ENCODE assay signal across 4 worm cellular contexts in the genomic region with DNA sequence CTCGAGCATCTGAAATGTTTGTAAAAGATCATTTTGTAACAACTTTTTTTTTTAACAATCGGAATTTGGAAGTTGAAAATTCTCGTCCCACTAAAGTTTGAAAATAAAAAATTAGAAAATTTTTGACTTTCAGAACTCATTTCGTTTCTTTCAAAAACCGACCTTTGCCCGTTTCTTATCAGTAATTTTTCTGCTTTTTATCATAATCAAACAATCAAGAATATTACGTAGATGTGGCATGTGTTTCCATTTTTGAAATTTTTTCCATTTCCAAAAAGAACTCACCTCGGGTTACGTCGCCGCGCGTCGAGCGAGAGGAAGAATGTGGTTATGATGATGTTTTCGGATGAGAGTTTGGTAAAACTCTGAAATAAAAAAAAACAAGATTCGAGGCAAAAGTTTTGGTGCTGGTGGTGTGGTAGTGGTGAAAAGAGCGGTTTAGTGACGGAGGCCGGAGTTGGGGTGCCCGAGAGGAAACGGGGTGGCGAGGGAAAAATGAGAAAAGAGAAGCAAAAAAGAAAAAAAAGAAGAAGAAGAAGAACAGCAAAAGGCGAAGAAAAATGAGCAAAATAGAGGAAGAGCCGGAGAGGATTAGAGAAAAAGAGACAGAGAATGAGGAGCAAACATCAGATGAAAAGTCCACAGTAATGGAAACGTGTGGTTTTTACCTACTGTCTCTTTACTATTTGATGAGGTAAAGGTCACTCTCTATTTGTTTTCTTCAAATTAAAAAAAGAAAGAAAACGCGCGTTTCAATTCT.
TF ChIP-seq lines count a peak whose summit lies in the region.

T12A7.2 (minus strand) TSS at position 412 of the 760 bp plus-strand sequence.

TF ChIP-seq in whole organism, L1 larva, 84 proteins besides CTCF, POLR2A, EP300 and RAD21 (continued from another document and continues in another):
- TF ChIP-seq lin-15B (tag; optimal IDR thresholded peaks at IDR 0.05; lab: Kevin White, UChicago) (no peak), fkh-10 (GFP tag; optimal IDR thresholded peaks at IDR 0.05; lab: Kevin White, UChicago) (no peak), nhr-47 (tag; optimal IDR thresholded peaks at IDR 0.05; lab: Kevin White, UChicago) (peak; percentile 38), mab-9 (GFP tag; IDR thresholded peaks at IDR 0.05; lab: Robert Waterston, UW) (no peak), tlp-1 (tag; optimal IDR thresholded peaks at IDR 0.05; lab: Kevin White, UChicago) (no peak), lir-3 (tag; optimal IDR thresholded peaks at IDR 0.05; lab: Kevin White, UChicago; ENCODE audit: poor library complexity) (no peak), fos-1 (tag; optimal IDR thresholded peaks at IDR 0.05; lab: Kevin White, UChicago) (no peak), ceh-8 (GFP tag; optimal IDR thresholded peaks at IDR 0.05; lab: Kevin White, UChicago) (no peak), snpc-4 (tag; optimal IDR thresholded peaks at IDR 0.05; lab: Kevin White, UChicago) (no peak), unc-30 (tag; optimal IDR thresholded peaks at IDR 0.05; lab: Kevin White, UChicago) (no peak), ceh-63 (GFP tag; optimal IDR thresholded peaks at IDR 0.05; lab: Kevin White, UChicago) (no peak), sup-37 (GFP tag; optimal IDR thresholded peaks at IDR 0.05; lab: Kevin White, UChicago) (no peak), Y116A8C.19 (tag; optimal IDR thresholded peaks at IDR 0.05; lab: Kevin White, UChicago; ENCODE audit: borderline replicate concordance) (no peak), nhr-12 (tag; optimal IDR thresholded peaks at IDR 0.05; lab: Kevin White, UChicago) (no peak), unc-130 (tag; optimal IDR thresholded peaks at IDR 0.05; lab: Kevin White, UChicago) (no peak), elt-2 (tag; optimal IDR thresholded peaks at IDR 0.05; lab: Kevin White, UChicago) (peak; percentile 77), xbp-1 (tag; optimal IDR thresholded peaks at IDR 0.05; lab: Kevin White, UChicago) (no peak), unc-62 (GFP tag; optimal IDR thresholded peaks at IDR 0.05; lab: Kevin White, UChicago) (no peak), ama-1 (optimal IDR thresholded peaks at IDR 0.05; lab: Kevin White, UChicago) (no peak), pqm-1 (tag; optimal IDR thresholded peaks at IDR 0.05; lab: Kevin White, UChicago) (no peak), nhr-11 (tag; optimal IDR thresholded peaks at IDR 0.05; lab: Kevin White, UChicago) (no peak), nhr-19 (GFP tag; conservative IDR thresholded peaks at IDR 0.05; lab: Robert Waterston, UW) (no peak), C34B4.2 (tag; optimal IDR thresholded peaks at IDR 0.05; lab: Kevin White, UChicago) (no peak), ceh-88 (GFP tag; IDR thresholded peaks at IDR 0.05; lab: Robert Waterston, UW) (no peak), lin-35 (GFP tag; optimal IDR thresholded peaks at IDR 0.05; lab: Kevin White, UChicago) (no peak), ceh-90 (tag; optimal IDR thresholded peaks at IDR 0.05; lab: Kevin White, UChicago) (no peak), rnt-1 (tag; optimal IDR thresholded peaks at IDR 0.05; lab: Kevin White, UChicago) (peak; percentile 2), alr-1 (tag; optimal IDR thresholded peaks at IDR 0.05; lab: Kevin White, UChicago; ENCODE audit: borderline replicate concordance) (no peak), hpl-2 (GFP tag; optimal IDR thresholded peaks at IDR 0.05; lab: Kevin White, UChicago) (no peak), dsc-1 (tag; optimal IDR thresholded peaks at IDR 0.05; lab: Kevin White, UChicago) (peak; percentile 21), pax-3 (tag; optimal IDR thresholded peaks at IDR 0.05; lab: Kevin White, UChicago) (no peak)

TF ChIP-seq in whole organism, L2 larva, 48 proteins besides CTCF, POLR2A, EP300 and RAD21 (continued from another document):
- TF ChIP-seq ceh-82 (tag; optimal IDR thresholded peaks at IDR 0.05; lab: Kevin White, UChicago) (no peak), unc-62 (GFP tag; optimal IDR thresholded peaks at IDR 0.05; lab: Kevin White, UChicago) (no peak), nhr-23 (tag; optimal IDR thresholded peaks at IDR 0.05; lab: Kevin White, UChicago) (no peak), elt-3 (tag; optimal IDR thresholded peaks at IDR 0.05; lab: Kevin White, UChicago) (no peak), sem-4 (tag; optimal IDR thresholded peaks at IDR 0.05; lab: Kevin White, UChicago) (no peak), C34F6.9 (tag; optimal IDR thresholded peaks at IDR 0.05; lab: Kevin White, UChicago) (no peak), unc-55 (GFP tag; optimal IDR thresholded peaks at IDR 0.05; lab: Kevin White, UChicago) (peak; percentile 54), snpc-4 (tag; optimal IDR thresholded peaks at IDR 0.05; lab: Kevin White, UChicago) (no peak), lsy-2 (tag; optimal IDR thresholded peaks at IDR 0.05; lab: Kevin White, UChicago) (no peak), Y55F3AM.14 (GFP tag; optimal IDR thresholded peaks at IDR 0.05; lab: Kevin White, UChicago) (no peak), lin-39 (tag; optimal IDR thresholded peaks at IDR 0.05; lab: Kevin White, UChicago) (no peak), nhr-6 (tag; optimal IDR thresholded peaks at IDR 0.05; lab: Kevin White, UChicago) (no peak)

TF ChIP-seq in whole organism, L4 larva, 104 proteins besides CTCF, POLR2A, EP300 and RAD21 (continued from another document):
- no peak for TF ChIP-seq mdl-1 (tag; optimal IDR thresholded peaks at IDR 0.05; lab: Kevin White, UChicago)
- TF ChIP-seq hmg-1.1 (GFP tag; IDR thresholded peaks at IDR 0.05; lab: Robert Waterston, UW), result peak; percentile 38; the same call in 1 of the 2 replicates
- no peak for TF ChIP-seq zip-2 (tag; optimal IDR thresholded peaks at IDR 0.05; lab: Kevin White, UChicago)
- TF ChIP-seq nhr-41 (GFP tag; IDR thresholded peaks at IDR 0.05; lab: Robert Waterston, UW), result no peak

TF ChIP-seq in whole organism, late embryonic, 69 proteins besides CTCF, POLR2A, EP300 and RAD21 (continued from another document):
- TF ChIP-seq ceh-24 (tag; optimal IDR thresholded peaks at IDR 0.05; lab: Kevin White, UChicago) (no peak), nfya-1 (tag; optimal IDR thresholded peaks at IDR 0.05; lab: Kevin White, UChicago) (no peak), pat-9 (tag; optimal IDR thresholded peaks at IDR 0.05; lab: Kevin White, UChicago) (no peak), elt-2 (tag; optimal IDR thresholded peaks at IDR 0.05; lab: Kevin White, UChicago) (peak; percentile 75), ttx-3 (tag; optimal IDR thresholded peaks at IDR 0.05; lab: Kevin White, UChicago) (no peak), hlh-8 (tag; optimal IDR thresholded peaks at IDR 0.05; lab: Kevin White, UChicago) (no peak), nhr-11 (tag; optimal IDR thresholded peaks at IDR 0.05; lab: Kevin White, UChicago) (no peak), hlh-15 (tag; optimal IDR thresholded peaks at IDR 0.05; lab: Kevin White, UChicago) (no peak), sox-4 (tag; optimal IDR thresholded peaks at IDR 0.05; lab: Kevin White, UChicago) (no peak), ref-2 (tag; optimal IDR thresholded peaks at IDR 0.05; lab: Kevin White, UChicago) (peak; percentile 2), T23F11.4 (GFP tag; optimal IDR thresholded peaks at IDR 0.05; lab: Kevin White, UChicago) (no peak), ceh-18 (tag; optimal IDR thresholded peaks at IDR 0.05; lab: Kevin White, UChicago) (peak; percentile 24), ceh-6 (GFP tag; optimal IDR thresholded peaks at IDR 0.05; lab: Kevin White, UChicago) (no peak), fkh-6 (tag; optimal IDR thresholded peaks at IDR 0.05; lab: Kevin White, UChicago) (no peak)
TF ChIP-seq in whole organism, late embryonic: peak in this region for 5.
